Worm (Caenorhabditis elegans): ENCODE data around the gene F39H12.1.
A peak's percentile ranks its signal among the peaks of the same experiment; 100 is the strongest.

F39H12.1 gene

ce11 chrX:852739-853268, 18.2 kb downstream of the F39H12.1 start:
- TF ChIP-seq pha-4 (tag; optimal IDR thresholded peaks at IDR 0.05) (no peak), cnd-1 (tag; optimal IDR thresholded peaks at IDR 0.05) (peak; percentile 36), ces-1 (GFP tag; optimal IDR thresholded peaks at IDR 0.05) (no peak), lsy-2 (tag; optimal IDR thresholded peaks at IDR 0.05) (no peak), nhr-76 (tag; optimal IDR thresholded peaks at IDR 0.05) (no peak), elt-3 (tag; optimal IDR thresholded peaks at IDR 0.05) (no peak), unc-62 (GFP tag; optimal IDR thresholded peaks at IDR 0.05) (no peak), ceh-39 (tag; optimal IDR thresholded peaks at IDR 0.05) (no peak), hlh-1 (tag; optimal IDR thresholded peaks at IDR 0.05) (no peak), mep-1 (tag; optimal IDR thresholded peaks at IDR 0.05) (no peak), sem-2 (GFP tag; optimal IDR thresholded peaks at IDR 0.05) (no peak), flh-1 (GFP tag; optimal IDR thresholded peaks at IDR 0.05) (no peak), drap-1 (GFP tag; optimal IDR thresholded peaks at IDR 0.05) (no peak), lin-13 (tag; optimal IDR thresholded peaks at IDR 0.05) (no peak), ham-2 (GFP tag; optimal IDR thresholded peaks at IDR 0.05) (peak; percentile 75), ceh-83 (GFP tag; optimal IDR thresholded peaks at IDR 0.05) (no peak), lin-32 (GFP tag; optimal IDR thresholded peaks at IDR 0.05) (no peak), sptf-1 (tag; optimal IDR thresholded peaks at IDR 0.05) (peak; percentile 86), nhr-237 (tag; optimal IDR thresholded peaks at IDR 0.05) (no peak), ceh-43 (GFP tag; optimal IDR thresholded peaks at IDR 0.05) (peak; percentile 92), mab-5 (tag; optimal IDR thresholded peaks at IDR 0.05) (no peak), unc-39 (tag; optimal IDR thresholded peaks at IDR 0.05) (no peak), nhr-12 (tag; optimal IDR thresholded peaks at IDR 0.05) (no peak), bed-3 (GFP tag; optimal IDR thresholded peaks at IDR 0.05) (no peak), ztf-11 (tag; optimal IDR thresholded peaks at IDR 0.05) (peak; percentile 46), blmp-1 (tag; optimal IDR thresholded peaks at IDR 0.05) (no peak), mls-2 (tag; optimal IDR thresholded peaks at IDR 0.05) (peak; percentile 87), tbx-8 (GFP tag; optimal IDR thresholded peaks at IDR 0.05) (no peak), nhr-2 (tag; optimal IDR thresholded peaks at IDR 0.05) (no peak), M03D4.4 (tag; optimal IDR thresholded peaks at IDR 0.05) (no peak)

- TF ChIP-seq lin-32 (GFP tag; optimal IDR thresholded peaks at IDR 0.05) = no peak
- no peak for TF ChIP-seq mep-1 (tag; optimal IDR thresholded peaks at IDR 0.05)
- no peak for TF ChIP-seq mls-2 (tag; optimal IDR thresholded peaks at IDR 0.05)
- TF ChIP-seq hlh-1 (tag; optimal IDR thresholded peaks at IDR 0.05) = no peak
- no peak for TF ChIP-seq elt-1 (tag; optimal IDR thresholded peaks at IDR 0.05; ENCODE audit: borderline replicate concordance, insufficient read depth)
- TF ChIP-seq elt-3 (tag; optimal IDR thresholded peaks at IDR 0.05) = no peak
- TF ChIP-seq cnd-1 (tag; optimal IDR thresholded peaks at IDR 0.05) = no peak
- TF ChIP-seq ceh-83 (GFP tag; optimal IDR thresholded peaks at IDR 0.05) = no peak
- no peak for TF ChIP-seq nhr-237 (tag; optimal IDR thresholded peaks at IDR 0.05)
Observed at ce11 chrX:853604-854003, 19.0 kb downstream of the F39H12.1 start.

ce11 chrX:857658-858057, 23.1 kb downstream of the F39H12.1 start:
- TF ChIP-seq pha-4 (tag; optimal IDR thresholded peaks at IDR 0.05) (peak; percentile 27), mab-5 (tag; optimal IDR thresholded peaks at IDR 0.05) (no peak), hlh-1 (tag; optimal IDR thresholded peaks at IDR 0.05) (no peak), nhr-28 (tag; optimal IDR thresholded peaks at IDR 0.05) (no peak), bed-3 (GFP tag; optimal IDR thresholded peaks at IDR 0.05) (no peak), elt-1 (tag; optimal IDR thresholded peaks at IDR 0.05; ENCODE audit: borderline replicate concordance, insufficient read depth) (no peak), flh-1 (GFP tag; optimal IDR thresholded peaks at IDR 0.05) (no peak)

- TF ChIP-seq ces-1 (GFP tag; optimal IDR thresholded peaks at IDR 0.05) = peak; percentile 90
- TF ChIP-seq M03D4.4 (tag; optimal IDR thresholded peaks at IDR 0.05) = no peak
Observed at ce11 chrX:859401-859800, 24.8 kb downstream of the F39H12.1 start, which contains the start of gene F56F10.2. F56F10.2 (plus strand) TSS chrX:859615.

- TF ChIP-seq lin-32 (GFP tag; optimal IDR thresholded peaks at IDR 0.05) (no peak), blmp-1 (tag; optimal IDR thresholded peaks at IDR 0.05) (no peak), unc-62 (GFP tag; optimal IDR thresholded peaks at IDR 0.05) (no peak), ceh-83 (GFP tag; optimal IDR thresholded peaks at IDR 0.05) (no peak), hlh-1 (tag; optimal IDR thresholded peaks at IDR 0.05) (no peak), zip-8 (tag; optimal IDR thresholded peaks at IDR 0.05) (no peak), flh-1 (GFP tag; optimal IDR thresholded peaks at IDR 0.05) (no peak), nhr-76 (tag; optimal IDR thresholded peaks at IDR 0.05) (no peak), bed-3 (GFP tag; optimal IDR thresholded peaks at IDR 0.05) (no peak), elt-1 (tag; optimal IDR thresholded peaks at IDR 0.05; ENCODE audit: borderline replicate concordance, insufficient read depth) (no peak), unc-120 (tag; optimal IDR thresholded peaks at IDR 0.05; ENCODE audit: poor library complexity, severe bottlenecking) (no peak), nhr-237 (tag; optimal IDR thresholded peaks at IDR 0.05) (no peak), unc-39 (tag; optimal IDR thresholded peaks at IDR 0.05) (no peak)
Observed at ce11 chrX:861378-861777, 26.8 kb downstream of the F39H12.1 start.
